Worm (Caenorhabditis elegans) whole organism, mixed stage, embryonic: ENCODE results near the gene F52C9.5.

Experiments used
- M03D4.4 ChIP-seq: sonication (generic microtip); optimal IDR thresholded peaks from 2 replicates; lab custom pipeline; 2017; ENCODE audit warnings: mild to moderate bottlenecking, missing genetic modification characterization, missing compliant biosample characterization
- bed-3 ChIP-seq: fragments of 200-800 bp; sonication (Bioruptor generic); optimal IDR thresholded peaks from 3 replicates; lab custom pipeline; 2018; ENCODE audit warnings: mild to moderate bottlenecking, missing genetic modification characterization, moderate library complexity, missing compliant biosample characterization
- blmp-1 ChIP-seq: fragments of 150-350 bp; optimal IDR thresholded peaks from 2 replicates; lab custom pipeline; 2014; ENCODE audit warnings: missing biosample characterization, missing genetic modification characterization
- ceh-43 ChIP-seq: fragments of 200-800 bp; sonication (Bioruptor generic); optimal IDR thresholded peaks from 2 replicates; lab custom pipeline; 2018; ENCODE audit warnings: mild to moderate bottlenecking, missing genetic modification characterization, moderate library complexity, missing compliant biosample characterization
- ceh-83 ChIP-seq: fragments of 200-800 bp; sonication (Bioruptor generic); optimal IDR thresholded peaks from 2 replicates; lab custom pipeline; 2018; ENCODE audit warnings: mild to moderate bottlenecking, missing genetic modification characterization, missing compliant biosample characterization
- ces-1 ChIP-seq: fragments of 150-350 bp; optimal IDR thresholded peaks from 2 replicates; lab custom pipeline; 2014; ENCODE audit warnings: missing biosample characterization, missing genetic modification reagents, missing genetic modification characterization
- cnd-1 ChIP-seq: fragments of 200-800 bp; sonication (Bioruptor generic); optimal IDR thresholded peaks from 2 replicates; lab custom pipeline; 2018; ENCODE audit warnings: mild to moderate bottlenecking, missing genetic modification characterization, missing compliant biosample characterization
- drap-1 ChIP-seq: fragments of 200-800 bp; sonication (Bioruptor generic); optimal IDR thresholded peaks from 3 replicates; lab custom pipeline; 2018; ENCODE audit warnings: mild to moderate bottlenecking, missing genetic modification characterization, missing compliant biosample characterization
- elt-3 ChIP-seq: fragments of 150-350 bp; optimal IDR thresholded peaks from 2 replicates; lab custom pipeline; 2014; ENCODE audit warnings: missing biosample characterization, missing genetic modification characterization
- flh-1 ChIP-seq: fragments of 200-800 bp; sonication (Bioruptor generic); optimal IDR thresholded peaks from 2 replicates; lab custom pipeline; 2018; ENCODE audit warnings: mild to moderate bottlenecking, missing genetic modification characterization, moderate library complexity, missing compliant biosample characterization
- hlh-1 ChIP-seq: fragments of 150-350 bp; optimal IDR thresholded peaks from 2 replicates; lab custom pipeline; 2014; ENCODE audit warnings: missing biosample characterization, missing genetic modification reagents, missing genetic modification characterization
- lin-13 ChIP-seq: fragments of 150-350 bp; optimal IDR thresholded peaks from 2 replicates; lab custom pipeline; 2014; ENCODE audit warnings: missing biosample characterization, missing genetic modification characterization
- lin-32 ChIP-seq: fragments of 200-800 bp; sonication (Bioruptor generic); optimal IDR thresholded peaks from 2 replicates; lab custom pipeline; 2018; ENCODE audit warnings: mild to moderate bottlenecking, missing genetic modification characterization, missing compliant biosample characterization
- mab-5 ChIP-seq: fragments of 150-350 bp; optimal IDR thresholded peaks from 2 replicates; lab custom pipeline; 2014; ENCODE audit warnings: missing biosample characterization, missing genetic modification characterization
- mep-1 ChIP-seq: fragments of 150-350 bp; optimal IDR thresholded peaks from 2 replicates; lab custom pipeline; 2017; ENCODE audit warnings: missing biosample characterization, missing genetic modification reagents, missing genetic modification characterization, inconsistent platforms
- mls-2 ChIP-seq: sonication (generic microtip); optimal IDR thresholded peaks from 2 replicates; lab custom pipeline; 2016; ENCODE audit warnings: mild to moderate bottlenecking, missing genetic modification characterization, moderate library complexity, missing compliant biosample characterization
- nhr-2 ChIP-seq: fragments of 150-350 bp; optimal IDR thresholded peaks from 2 replicates; lab custom pipeline; 2014; ENCODE audit warnings: missing biosample characterization, missing genetic modification characterization
- nhr-28 ChIP-seq: fragments of 150-350 bp; optimal IDR thresholded peaks from 2 replicates; lab custom pipeline; 2014; ENCODE audit warnings: missing biosample characterization, missing genetic modification characterization
- nhr-76 ChIP-seq: sonication (generic microtip); optimal IDR thresholded peaks from 2 replicates; lab custom pipeline; 2017; ENCODE audit warnings: missing biosample characterization, missing genetic modification characterization
- pha-4 ChIP-seq: fragments of 150-350 bp; optimal IDR thresholded peaks from 2 replicates; lab custom pipeline; 2018; ENCODE audit warnings: missing biosample characterization, missing genetic modification reagents, missing genetic modification characterization
- sem-2 ChIP-seq: fragments of 200-800 bp; sonication (Bioruptor generic); optimal IDR thresholded peaks from 2 replicates; lab custom pipeline; 2018; ENCODE audit warnings: mild to moderate bottlenecking, missing genetic modification characterization, missing compliant biosample characterization
- snpc-4 ChIP-seq: fragments of 150-350 bp; optimal IDR thresholded peaks from 2 replicates; lab custom pipeline; 2014; ENCODE audit warnings: missing biosample characterization, missing genetic modification characterization
- sptf-1 ChIP-seq: sonication (generic microtip); optimal IDR thresholded peaks from 2 replicates; lab custom pipeline; 2017; ENCODE audit warnings: mild to moderate bottlenecking, missing genetic modification characterization, moderate library complexity, missing compliant biosample characterization
- tbx-8 ChIP-seq: fragments of 200-800 bp; sonication (Bioruptor generic); optimal IDR thresholded peaks from 2 replicates; lab custom pipeline; 2018; ENCODE audit warnings: mild to moderate bottlenecking, missing genetic modification characterization, moderate library complexity, missing compliant biosample characterization
- unc-120 ChIP-seq: sonication (generic microtip); optimal IDR thresholded peaks from 2 replicates; lab custom pipeline; 2017; ENCODE audit warnings: missing genetic modification characterization, missing compliant biosample characterization; ENCODE audit not compliant: poor library complexity, severe bottlenecking
- unc-39 ChIP-seq: fragments of 150-350 bp; optimal IDR thresholded peaks from 2 replicates; lab custom pipeline; 2014; ENCODE audit warnings: missing biosample characterization, missing genetic modification characterization
- unc-62 ChIP-seq: fragments of 150-350 bp; optimal IDR thresholded peaks from 2 replicates; lab custom pipeline; 2014; ENCODE audit warnings: missing biosample characterization, missing genetic modification reagents, missing genetic modification characterization
- zip-8 ChIP-seq: fragments of 150-350 bp; optimal IDR thresholded peaks from 2 replicates; lab custom pipeline; 2014; ENCODE audit warnings: missing biosample characterization, missing genetic modification characterization
- ztf-11 ChIP-seq: fragments of 150-350 bp; optimal IDR thresholded peaks from 2 replicates; lab custom pipeline; 2014; ENCODE audit warnings: missing biosample characterization, missing genetic modification characterization

F52C9.5 gene

DNA sequence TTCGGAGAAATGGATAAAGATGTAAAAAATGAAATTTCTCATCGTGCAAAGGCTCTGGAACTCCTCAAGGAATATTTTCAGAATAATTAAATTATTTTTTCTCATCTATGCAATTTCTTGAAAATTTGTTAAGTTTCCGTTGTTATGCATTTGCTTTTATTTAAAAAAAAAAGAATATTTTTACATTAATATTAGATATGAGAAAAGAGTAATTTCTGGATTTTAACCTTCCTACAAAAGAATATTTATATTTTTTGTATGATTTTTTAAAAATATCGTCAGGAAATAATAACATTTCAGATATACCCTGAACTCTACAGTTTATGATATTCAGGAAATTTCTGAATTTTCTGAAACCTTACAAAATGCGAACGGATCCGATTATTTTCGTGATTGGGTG is 37.2 kb upstream of the F52C9.5 start, which contains the start of gene gro-1:
Gene gro-1, plus strand, starts transcription at position 301 of the 400 bp plus-strand sequence.
- TF ChIP-seq zip-8 (no peak), cnd-1 (tag; lab: Kevin White, UChicago) (no peak), elt-3 (tag; lab: Kevin White, UChicago) (no peak), unc-120 (tag; lab: Kevin White, UChicago) (no peak), mep-1 (tag; lab: Kevin White, UChicago) (no peak), sptf-1 (tag; lab: Kevin White, UChicago) (no peak), unc-39 (tag; lab: Kevin White, UChicago) (no peak), hlh-1 (tag; lab: Kevin White, UChicago) (no peak), blmp-1 (no peak)

DNA sequence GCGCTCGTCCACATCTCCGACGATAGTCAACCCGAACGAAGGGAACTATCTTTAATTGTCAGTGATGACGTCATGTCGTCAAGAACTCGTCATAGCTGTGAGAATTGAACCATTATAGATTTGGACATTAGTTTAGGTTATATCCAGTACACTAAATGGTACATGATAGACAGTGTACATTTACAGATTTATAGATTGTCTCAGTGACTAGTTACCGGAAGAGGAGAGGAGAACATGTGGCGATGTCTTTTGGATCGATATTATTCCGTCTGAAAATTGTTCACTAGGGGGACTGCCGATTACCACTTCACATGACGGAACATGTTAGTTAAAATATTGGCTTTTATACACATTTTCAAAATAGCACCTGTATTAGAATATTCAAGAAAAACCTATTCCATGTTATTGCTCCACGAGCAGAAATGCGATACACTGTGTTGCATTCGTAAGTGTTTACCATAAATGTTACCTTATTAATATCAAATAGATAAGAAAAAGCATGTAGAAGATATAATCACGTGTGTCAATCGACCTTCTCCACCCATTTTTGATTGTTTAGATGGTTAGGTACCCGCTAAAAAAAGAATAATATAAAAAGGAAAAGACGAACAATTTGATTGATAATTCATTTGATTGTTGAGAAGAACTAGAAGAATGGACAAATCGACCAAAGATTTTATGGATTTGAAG is 34.7 kb upstream of the F52C9.5 start, which contains the start of gene ZC395.5:
Gene ZC395.5, plus strand, starts transcription at position 632 of the 690 bp plus-strand sequence.
- peak; percentile 11 for TF ChIP-seq zip-8
- TF ChIP-seq M03D4.4 (tag; lab: Kevin White, UChicago): no peak

DNA sequence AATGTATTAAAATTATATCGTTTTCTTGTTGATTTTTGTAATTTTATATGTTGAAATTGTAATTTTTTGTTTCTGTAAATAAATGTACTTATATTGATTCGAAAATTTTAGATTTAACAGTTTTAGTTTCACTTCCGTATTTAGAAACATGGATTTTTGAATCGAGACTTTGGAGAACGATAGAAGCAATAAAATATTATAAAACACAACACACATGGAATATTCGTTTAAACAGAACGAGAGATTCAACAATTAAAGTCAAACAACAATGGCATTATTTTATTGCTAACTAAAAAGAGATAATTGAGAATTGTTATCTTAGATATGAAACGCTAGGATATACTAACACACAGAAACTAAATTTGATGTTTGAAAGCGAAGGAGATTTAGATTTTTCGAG is 33.5 kb upstream of the F52C9.5 start:
- no peak for TF ChIP-seq nhr-2 (tag; lab: Kevin White, UChicago)
- no peak for TF ChIP-seq drap-1 (GFP tag; lab: Kevin White, UChicago)
- TF ChIP-seq tbx-8 (GFP tag; lab: Kevin White, UChicago): no peak
- no peak for TF ChIP-seq pha-4 (tag; lab: Kevin White, UChicago)
- no peak for TF ChIP-seq lin-13 (tag; lab: Kevin White, UChicago)
- no peak for TF ChIP-seq hlh-1 (tag; lab: Kevin White, UChicago)
- no peak for TF ChIP-seq snpc-4 (tag; lab: Kevin White, UChicago)
- TF ChIP-seq bed-3 (GFP tag; lab: Kevin White, UChicago): no peak
- TF ChIP-seq nhr-28: no peak
- TF ChIP-seq M03D4.4 (tag; lab: Kevin White, UChicago): no peak

- TF ChIP-seq lin-32 (GFP tag; lab: Kevin White, UChicago) (no peak), unc-62 (GFP tag; lab: Kevin White, UChicago) (no peak), elt-3 (tag; lab: Kevin White, UChicago) (no peak), sem-2 (GFP tag; lab: Kevin White, UChicago) (no peak), ceh-43 (GFP tag; lab: Kevin White, UChicago) (no peak), unc-120 (tag; lab: Kevin White, UChicago) (no peak), ceh-83 (no peak), mls-2 (no peak), drap-1 (GFP tag; lab: Kevin White, UChicago) (no peak)
Measured at ce11 chrIII:5269814-5270213, 32.2 kb upstream of the F52C9.5 start, which contains the start of gene ZC395.4. ZC395.4 (plus strand) TSS chrIII:5270114.

- TF ChIP-seq mls-2 (no peak), ces-1 (GFP tag; lab: Kevin White, UChicago) (peak; percentile 3), zip-8 (no peak), unc-62 (GFP tag; lab: Kevin White, UChicago) (no peak)
Measured at ce11 chrIII:5273396-5273857, 28.6 kb upstream of the F52C9.5 start, which contains the start of gene ztf-8. ztf-8 (minus strand) TSS chrIII:5273471.

ce11 chrIII:5274250-5274649 is 27.8 kb upstream of the F52C9.5 start:
- TF ChIP-seq nhr-76 (tag; lab: Kevin White, UChicago): no peak
- no peak for TF ChIP-seq bed-3 (GFP tag; lab: Kevin White, UChicago)
- no peak for TF ChIP-seq ceh-43 (GFP tag; lab: Kevin White, UChicago)
- TF ChIP-seq lin-13 (tag; lab: Kevin White, UChicago): no peak
- TF ChIP-seq blmp-1: no peak
- TF ChIP-seq snpc-4 (tag; lab: Kevin White, UChicago): no peak
- TF ChIP-seq mab-5 (tag; lab: Kevin White, UChicago): no peak
- TF ChIP-seq drap-1 (GFP tag; lab: Kevin White, UChicago): no peak
- no peak for TF ChIP-seq flh-1 (GFP tag; lab: Kevin White, UChicago)
- no peak for TF ChIP-seq sem-2 (GFP tag; lab: Kevin White, UChicago)
- TF ChIP-seq ztf-11 (tag; lab: Kevin White, UChicago): no peak
- TF ChIP-seq lin-32 (GFP tag; lab: Kevin White, UChicago): no peak
- TF ChIP-seq unc-120 (tag; lab: Kevin White, UChicago): no peak
